Fruit fly (Drosophila melanogaster) whole organism, adult: ENCODE results near the gene CG10660.

Experiments
- Crg-1 ChIP-seq: fragments of 200-800 bp; sonication (Bioruptor generic); optimal IDR thresholded peaks from 2 replicates; lab custom pipeline; 2016; ENCODE audit warnings: missing biosample characterization, missing genetic modification characterization
- cic ChIP-seq: fragments of 200-800 bp; sonication (Bioruptor generic); optimal IDR thresholded peaks from 2 replicates; lab custom pipeline; 2017; ENCODE audit warnings: missing biosample characterization, mild to moderate bottlenecking, missing genetic modification characterization, moderate library complexity

- TF ChIP-seq cic (no peak), Crg-1 (no peak)
Observed at dm6 chr3L:12494273-12494672, 3.8 kb upstream of the CG10660 start.
